Fruit fly (Drosophila melanogaster): ENCODE measurements around the gene Pop1.
A peak's percentile ranks its signal among the peaks of the same experiment; 100 is the strongest.

Pop1 gene

dm6 chrX:5593868-5594267 lies 28.6 kb upstream of the Pop1 start, which contains the start of gene Vsx1 (continued):
- TF ChIP-seq CG14965 (GFP tag; optimal IDR thresholded peaks at IDR 0.05; ENCODE audit: borderline replicate concordance) (no peak), CG4328 (GFP tag; optimal IDR thresholded peaks at IDR 0.05) (no peak), Optix (GFP tag; IDR thresholded peaks at IDR 0.05) (no peak), CG8478 (optimal IDR thresholded peaks at IDR 0.05) (peak; percentile 100), dpn (GFP tag; optimal IDR thresholded peaks at IDR 0.05) (no peak), CG10321 (GFP tag; IDR thresholded peaks at IDR 0.05) (peak; percentile 98), vnd (GFP tag; IDR thresholded peaks at IDR 0.05; ENCODE audit: partially characterized antibody) (0 out of 3 replicates have a peak, but pooled peaks have one; percentile 24), ap (GFP tag; IDR thresholded peaks at IDR 0.05) (no peak)

- no peak for TF ChIP-seq CG8359 (GFP tag; optimal IDR thresholded peaks at IDR 0.05; ENCODE audit: borderline replicate concordance)
- no peak for TF ChIP-seq en (GFP tag; optimal IDR thresholded peaks at IDR 0.05)
- TF ChIP-seq Sin3A (optimal IDR thresholded peaks at IDR 0.05), result no peak
- no peak for TF ChIP-seq bigmax (GFP tag; optimal IDR thresholded peaks at IDR 0.05)
- no peak for TF ChIP-seq CG2116 (GFP tag; optimal IDR thresholded peaks at IDR 0.05)
- TF ChIP-seq Side (GFP tag; optimal IDR thresholded peaks at IDR 0.05), result no peak
- no peak for TF ChIP-seq maf-S (GFP tag; optimal IDR thresholded peaks at IDR 0.05)
- no peak for TF ChIP-seq CG3847 (GFP tag; IDR thresholded peaks at IDR 0.05)
- TF ChIP-seq HmgZ (tag; optimal IDR thresholded peaks at IDR 0.05), result no peak
- no peak for TF ChIP-seq Awh (GFP tag; IDR thresholded peaks at IDR 0.05)
- TF ChIP-seq Atf-2 (GFP tag; optimal IDR thresholded peaks at IDR 0.05), result no peak
- no peak for TF ChIP-seq row (GFP tag; IDR thresholded peaks at IDR 0.05)
- no peak for TF ChIP-seq Vsx1 (GFP tag; optimal IDR thresholded peaks at IDR 0.05)
- TF ChIP-seq MBD-R2 (GFP tag; IDR thresholded peaks at IDR 0.05), result no peak
- no peak for TF ChIP-seq CG4707 (GFP tag; optimal IDR thresholded peaks at IDR 0.05)
- no peak for TF ChIP-seq h (optimal IDR thresholded peaks at IDR 0.05)
- TF ChIP-seq exex (tag; optimal IDR thresholded peaks at IDR 0.05), result no peak
- no peak for TF ChIP-seq hbn (GFP tag; IDR thresholded peaks at IDR 0.05; ENCODE audit: partially characterized antibody)
- no peak for TF ChIP-seq Rfx (GFP tag; IDR thresholded peaks at IDR 0.05)
- no peak for TF ChIP-seq peb (GFP tag; IDR thresholded peaks at IDR 0.05)
- no peak for TF ChIP-seq pnt (GFP tag; optimal IDR thresholded peaks at IDR 0.05)
- no peak for TF ChIP-seq z (GFP tag; IDR thresholded peaks at IDR 0.05)
- TF ChIP-seq CG6175 (GFP tag; IDR thresholded peaks at IDR 0.05), result no peak
- TF ChIP-seq tll (GFP tag; optimal IDR thresholded peaks at IDR 0.05), result peak in 1 of 2 experiments; percentile 69
- TF ChIP-seq CG17186 (GFP tag; optimal IDR thresholded peaks at IDR 0.05), result no peak
- TF ChIP-seq CG4854 (GFP tag; optimal IDR thresholded peaks at IDR 0.05), result no peak
- TF ChIP-seq ems (GFP tag; optimal IDR thresholded peaks at IDR 0.05), result no peak
- TF ChIP-seq Ravus (GFP tag; IDR thresholded peaks at IDR 0.05), result no peak
- no peak for TF ChIP-seq ham (GFP tag; IDR thresholded peaks at IDR 0.05)
- peak; percentile 26 for TF ChIP-seq fru (optimal IDR thresholded peaks at IDR 0.05)
- no peak for TF ChIP-seq crol (GFP tag; IDR thresholded peaks at IDR 0.05)
- TF ChIP-seq CG4617 (GFP tag; optimal IDR thresholded peaks at IDR 0.05; ENCODE audit: borderline replicate concordance), result no peak
- TF ChIP-seq zen (tag; optimal IDR thresholded peaks at IDR 0.05), result peak; percentile 29
- TF ChIP-seq HLH4C (GFP tag; IDR thresholded peaks at IDR 0.05; ENCODE audit: partially characterized antibody), result no peak
- TF ChIP-seq zf30C (GFP tag; optimal IDR thresholded peaks at IDR 0.05), result peak; percentile 71
- no peak for TF ChIP-seq Dek (tag; optimal IDR thresholded peaks at IDR 0.05)
- no peak for TF ChIP-seq Doc2 (GFP tag; IDR thresholded peaks at IDR 0.05)
- TF ChIP-seq ttk (GFP tag; IDR thresholded peaks at IDR 0.05), result no peak
- TF ChIP-seq NfI (GFP tag; optimal IDR thresholded peaks at IDR 0.05), result no peak
- TF ChIP-seq CG12744 (GFP tag; optimal IDR thresholded peaks at IDR 0.05), result no peak
- TF ChIP-seq CG33213 (GFP tag; optimal IDR thresholded peaks at IDR 0.05), result no peak
- no peak for TF ChIP-seq CG4360 (GFP tag; IDR thresholded peaks at IDR 0.05)
- TF ChIP-seq CG16779 (GFP tag; IDR thresholded peaks at IDR 0.05), result no peak
- peak; percentile 27 for TF ChIP-seq cg (GFP tag; optimal IDR thresholded peaks at IDR 0.05)
Observed at dm6 chrX:5596554-5596953, 25.9 kb upstream of the Pop1 start.
